Worm (Caenorhabditis elegans) whole organism, L1 larva: ENCODE measurements around the gene Y104H12D.2.

Experiments used
- ceh-82 ChIP-seq, 3 experiments: fragments of 150-350 bp in 1 of 3; sonication (generic microtip) in 2 of 3; optimal IDR thresholded peaks; 2 replicates each; lab custom pipeline; 2014 to 2017; ENCODE audit warnings: missing biosample characterization in 3 of 3, missing genetic modification characterization in 3 of 3
- lin-13 ChIP-seq: fragments of 150-350 bp; optimal IDR thresholded peaks from 2 replicates; lab custom pipeline; 2014; ENCODE audit warnings: missing biosample characterization, missing genetic modification reagents, missing genetic modification characterization
- sox-4 ChIP-seq: sonication (generic microtip); optimal IDR thresholded peaks from 2 replicates; lab custom pipeline; 2016; ENCODE audit warnings: missing genetic modification characterization, missing compliant biosample characterization
- tbx-2 ChIP-seq: sonication (generic microtip); optimal IDR thresholded peaks from 2 replicates; lab custom pipeline; 2016; ENCODE audit warnings: missing genetic modification characterization, missing compliant biosample characterization

DNA sequence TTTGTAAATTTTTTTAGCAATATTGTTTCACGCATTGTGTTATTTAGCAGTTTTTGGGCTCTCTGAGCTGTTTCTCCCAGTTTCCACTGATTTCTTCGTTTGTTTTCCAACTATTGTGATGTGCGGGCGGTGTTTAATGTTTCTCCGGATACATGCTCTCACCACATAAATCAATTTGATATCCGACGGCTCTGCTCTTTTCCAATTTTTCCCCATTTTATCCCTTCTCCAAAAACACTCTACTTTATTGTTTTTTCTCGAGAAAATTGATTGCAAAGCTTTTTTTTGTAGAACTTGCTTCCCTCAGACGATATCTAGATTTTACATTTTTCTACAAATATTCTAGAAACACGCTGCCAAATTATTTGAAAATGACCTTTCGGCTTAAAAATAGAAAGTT, 37.7 kb downstream of the Y104H12D.2 start:
- TF ChIP-seq tbx-2 (tag; lab: Kevin White, UChicago) (no peak), sox-4 (tag; lab: Kevin White, UChicago) (no peak), ceh-82 (tag; optimal IDR thresholded peaks at IDR 0.05; lab: Kevin White, UChicago) (no peak), lin-13 (GFP tag; lab: Kevin White, UChicago) (no peak)
